Worm (Caenorhabditis elegans) whole organism, L1 larva: Measurements from ENCODE around the gene ascc-1.
A peak's percentile ranks its signal among the peaks of the same experiment; 100 is the strongest.

Experiments
- C04F5.9 ChIP-seq: sonication (generic microtip); optimal IDR thresholded peaks from 2 replicates; lab custom pipeline; 2016; ENCODE audit warnings: missing genetic modification characterization, missing compliant biosample characterization
- aha-1 ChIP-seq: fragments of 150-350 bp; optimal IDR thresholded peaks from 2 replicates; lab custom pipeline; 2014; ENCODE audit warnings: missing biosample characterization, missing genetic modification characterization
- blmp-1 ChIP-seq: fragments of 150-350 bp; optimal IDR thresholded peaks from 2 replicates; lab custom pipeline; 2014; ENCODE audit warnings: missing biosample characterization, missing genetic modification characterization
- ceh-82 ChIP-seq, 3 experiments: fragments of 150-350 bp in 1 of 3; sonication (generic microtip) in 2 of 3; optimal IDR thresholded peaks; 2 replicates each; lab custom pipeline; 2014 to 2017; ENCODE audit warnings: missing biosample characterization in 3 of 3, missing genetic modification characterization in 3 of 3
- ceh-88 ChIP-seq: fragments of 200-800 bp; sonication (Bioruptor generic); IDR thresholded peaks from 2 replicates; pipeline ENCODE4 v1.3.6; 2022; ENCODE audit warnings: missing genetic modification characterization, missing compliant biosample characterization
- dpl-1 ChIP-seq, 3 experiments: fragments of 150-350 bp in 2 of 3; sonication (generic microtip) in 1 of 3; optimal IDR thresholded peaks; 2 replicates each; lab custom pipeline; 2014 to 2017; ENCODE audit warnings: missing biosample characterization in 3 of 3, missing genetic modification characterization in 3 of 3, missing genetic modification reagents in 3 of 3
- efl-1 ChIP-seq, 4 experiments: fragments of 150-350 bp; optimal IDR thresholded peaks in 3 of 4; peaks in 1 of 4; 1 replicate in 1 of 4; 2 replicates in 3 of 4; lab custom pipeline; 2014; ENCODE audit warnings: missing biosample characterization in 2 of 4, missing genetic modification characterization in 2 of 4, missing genetic modification reagents in 2 of 4
- elt-2 ChIP-seq: sonication (generic microtip); optimal IDR thresholded peaks from 2 replicates; lab custom pipeline; 2016; ENCODE audit warnings: missing genetic modification characterization, mild to moderate bottlenecking, inconsistent platforms, missing compliant biosample characterization, missing genetic modification reagents
- fkh-10 ChIP-seq: sonication (generic microtip); optimal IDR thresholded peaks from 2 replicates; lab custom pipeline; 2017; ENCODE audit warnings: missing biosample characterization, missing genetic modification reagents, missing genetic modification characterization
- fkh-4 ChIP-seq: sonication (generic microtip); optimal IDR thresholded peaks from 2 replicates; lab custom pipeline; 2016; ENCODE audit warnings: missing compliant biosample characterization, missing genetic modification characterization, borderline replicate concordance
- fkh-8 ChIP-seq: sonication (generic microtip); optimal IDR thresholded peaks from 2 replicates; lab custom pipeline; 2016; ENCODE audit warnings: mild to moderate bottlenecking, missing genetic modification characterization, missing compliant biosample characterization
- fos-1 ChIP-seq: fragments of 150-350 bp; optimal IDR thresholded peaks from 2 replicates; lab custom pipeline; 2014; ENCODE audit warnings: missing biosample characterization, missing genetic modification characterization
- grh-1 ChIP-seq: fragments of 200-800 bp; sonication (Bioruptor generic); IDR thresholded peaks from 2 replicates; pipeline ENCODE4 v1.3.6; 2022; ENCODE audit warnings: missing genetic modification reagents, missing genetic modification characterization, missing compliant biosample characterization
- hlh-17 ChIP-seq: fragments of 200-800 bp; sonication (Bioruptor generic); optimal IDR thresholded peaks from 2 replicates; lab custom pipeline; 2018; ENCODE audit warnings: missing genetic modification characterization, mild to moderate bottlenecking, missing compliant biosample characterization, moderate library complexity, borderline replicate concordance
- irx-1 ChIP-seq: sonication (generic microtip); optimal IDR thresholded peaks from 2 replicates; lab custom pipeline; 2016; ENCODE audit warnings: missing genetic modification characterization, missing compliant biosample characterization
- isw-1 ChIP-seq: fragments of 200-800 bp; sonication (Bioruptor generic); IDR thresholded peaks from 2 replicates; pipeline ENCODE4 v1.3.6; 2022; ENCODE audit warnings: missing genetic modification characterization, missing compliant biosample characterization
- jun-1 ChIP-seq: fragments of 150-350 bp; optimal IDR thresholded peaks from 2 replicates; lab custom pipeline; 2014; ENCODE audit warnings: missing biosample characterization, missing genetic modification reagents, missing genetic modification characterization
- lin-14 ChIP-seq: fragments of 200-800 bp; sonication (Bioruptor generic); optimal IDR thresholded peaks from 2 replicates; lab custom pipeline; 2018; ENCODE audit warnings: mild to moderate bottlenecking, missing genetic modification characterization, moderate library complexity, missing compliant biosample characterization
- lin-35 ChIP-seq, 2 experiments: fragments of 150-350 bp; optimal IDR thresholded peaks; 2 replicates each; lab custom pipeline; 2014; ENCODE audit warnings: missing biosample characterization in 2 of 2, missing genetic modification characterization in 2 of 2, missing genetic modification reagents in 2 of 2
- lsy-2 ChIP-seq, 2 experiments: fragments of 150-350 bp; optimal IDR thresholded peaks; 2 replicates each; lab custom pipeline; 2014; ENCODE audit warnings: missing biosample characterization in 2 of 2, missing genetic modification characterization in 2 of 2
- mdl-1 ChIP-seq, 2 experiments: fragments of 150-350 bp; optimal IDR thresholded peaks; 2 replicates each; lab custom pipeline; 2014 to 2017; ENCODE audit warnings: missing biosample characterization in 2 of 2, missing genetic modification characterization in 2 of 2, inconsistent platforms in 1 of 2
- mef-2 ChIP-seq: fragments of 150-350 bp; optimal IDR thresholded peaks from 2 replicates; lab custom pipeline; 2014; ENCODE audit warnings: missing biosample characterization, missing genetic modification characterization
- nhr-12 ChIP-seq: sonication (generic microtip); optimal IDR thresholded peaks from 2 replicates; lab custom pipeline; 2017; ENCODE audit warnings: missing biosample characterization, missing genetic modification characterization
- nhr-19 ChIP-seq: fragments of 200-800 bp; sonication (Bioruptor generic); conservative IDR thresholded peaks from 2 replicates; pipeline ENCODE4 v1.3.6; 2022; ENCODE audit warnings: missing genetic modification characterization, missing compliant biosample characterization
- nhr-20 ChIP-seq: sonication (generic microtip); optimal IDR thresholded peaks from 2 replicates; lab custom pipeline; 2016; ENCODE audit warnings: mild to moderate bottlenecking, missing genetic modification characterization, missing compliant biosample characterization
- nhr-47 ChIP-seq: sonication (generic microtip); optimal IDR thresholded peaks from 2 replicates; lab custom pipeline; 2016; ENCODE audit warnings: mild to moderate bottlenecking, missing genetic modification characterization, moderate library complexity, missing compliant biosample characterization
- nhr-71 ChIP-seq: sonication (generic microtip); optimal IDR thresholded peaks from 2 replicates; lab custom pipeline; 2016; ENCODE audit warnings: mild to moderate bottlenecking, missing genetic modification characterization, moderate library complexity, missing compliant biosample characterization
- nhr-76 ChIP-seq: sonication (generic microtip); optimal IDR thresholded peaks from 2 replicates; lab custom pipeline; 2017; ENCODE audit warnings: missing biosample characterization, missing genetic modification characterization
- nhr-85 ChIP-seq: sonication (generic microtip); peaks from one replicate; lab custom pipeline; 2016; ENCODE audit warnings: missing genetic modification characterization, inconsistent platforms, missing compliant biosample characterization
- nhr-90 ChIP-seq: sonication (generic microtip); optimal IDR thresholded peaks from 2 replicates; lab custom pipeline; 2016; ENCODE audit warnings: mild to moderate bottlenecking, missing genetic modification characterization, missing compliant biosample characterization; ENCODE audit not compliant: poor library complexity
- pqm-1 ChIP-seq: sonication (generic microtip); optimal IDR thresholded peaks from 3 replicates; lab custom pipeline; 2017; ENCODE audit warnings: missing biosample characterization, missing genetic modification characterization
- rnt-1 ChIP-seq: sonication (generic microtip); optimal IDR thresholded peaks from 2 replicates; lab custom pipeline; 2016; ENCODE audit warnings: mild to moderate bottlenecking, missing genetic modification characterization, moderate library complexity, missing compliant biosample characterization
- snu-23 ChIP-seq: sonication (generic microtip); optimal IDR thresholded peaks from 2 replicates; lab custom pipeline; 2016; ENCODE audit warnings: missing genetic modification characterization, missing compliant biosample characterization
- sptf-1 ChIP-seq: fragments of 150-350 bp; optimal IDR thresholded peaks from 2 replicates; lab custom pipeline; 2014; ENCODE audit warnings: missing biosample characterization, missing genetic modification characterization
- sup-37 ChIP-seq: fragments of 200-800 bp; sonication (Bioruptor generic); optimal IDR thresholded peaks from 2 replicates; lab custom pipeline; 2018; ENCODE audit warnings: mild to moderate bottlenecking, missing genetic modification characterization, missing compliant biosample characterization
- tbx-2 ChIP-seq: sonication (generic microtip); optimal IDR thresholded peaks from 2 replicates; lab custom pipeline; 2016; ENCODE audit warnings: missing genetic modification characterization, missing compliant biosample characterization
- vab-15 ChIP-seq: sonication (generic microtip); optimal IDR thresholded peaks from 2 replicates; lab custom pipeline; 2017; ENCODE audit warnings: missing genotype, mild to moderate bottlenecking, missing genetic modification characterization, missing compliant biosample characterization
- ztf-11 ChIP-seq, 2 experiments: sonication (generic microtip); optimal IDR thresholded peaks; 2 replicates each; lab custom pipeline; 2016 to 2017; ENCODE audit warnings: missing genetic modification characterization in 2 of 2, missing biosample characterization in 1 of 2, missing compliant biosample characterization in 1 of 2

The ascc-1 gene

ce11 chrII:51352-51751 is 6.1 kb upstream of the ascc-1 start, which contains the start of gene sptl-1:
TSS of gene sptl-1 (plus strand) at chrII:51652.
- TF ChIP-seq nhr-90: no peak
- TF ChIP-seq efl-1 (optimal IDR thresholded peaks at IDR 0.05; lab: Kevin White, UChicago): no peak
- TF ChIP-seq efl-1 (GFP tag; optimal IDR thresholded peaks at IDR 0.05 in 1 of 2; lab: Kevin White, UChicago): peak in 1 of 2 experiments; percentile 35
- TF ChIP-seq mdl-1 (tag; optimal IDR thresholded peaks at IDR 0.05; lab: Kevin White, UChicago): no peak

ce11 chrII:55204-55603 is 2.3 kb upstream of the ascc-1 start, which contains the start of gene tre-5:
TSS of gene tre-5 (minus strand) at chrII:55304.
- TF ChIP-seq efl-1 (optimal IDR thresholded peaks at IDR 0.05; lab: Kevin White, UChicago) (no peak), efl-1 (GFP tag; optimal IDR thresholded peaks at IDR 0.05 in 1 of 2; lab: Kevin White, UChicago) (peak in 1 of 2 experiments; percentile 76), sup-37 (GFP tag; lab: Kevin White, UChicago) (no peak), lin-35 (GFP tag; optimal IDR thresholded peaks at IDR 0.05; lab: Kevin White, UChicago) (peak in 1 of 2 experiments; percentile 16)

- TF ChIP-seq efl-1 (optimal IDR thresholded peaks at IDR 0.05; lab: Kevin White, UChicago) (no peak), efl-1 (GFP tag; optimal IDR thresholded peaks at IDR 0.05 in 1 of 2; lab: Kevin White, UChicago) (peak in 1 of 2 experiments; percentile 60), fkh-10 (GFP tag; lab: Kevin White, UChicago) (no peak), jun-1 (no peak)
These were observed 403 bp downstream of the ascc-1 start for ce11 chrII:57873-58272.

- TF ChIP-seq nhr-71 (tag; lab: Kevin White, UChicago) (peak; percentile 3), nhr-19 (GFP tag; lab: Robert Waterston, UW) (no peak), nhr-20 (peak; percentile 24), dpl-1 (GFP tag; optimal IDR thresholded peaks at IDR 0.05; lab: Kevin White, UChicago) (no peak), nhr-90 (no peak), lin-14 (GFP tag; lab: Kevin White, UChicago) (peak; percentile 50), ceh-88 (GFP tag; lab: Robert Waterston, UW) (no peak), snu-23 (GFP tag; lab: Kevin White, UChicago) (peak; percentile 54), blmp-1 (tag; lab: Kevin White, UChicago) (peak; percentile 59), mef-2 (tag; lab: Kevin White, UChicago) (no peak), lin-35 (GFP tag; optimal IDR thresholded peaks at IDR 0.05; lab: Kevin White, UChicago) (peak in 1 of 2 experiments; percentile 16), nhr-85 (tag; lab: Kevin White, UChicago) (peak; percentile 65)
These were observed 2.6 kb downstream of the ascc-1 start for ce11 chrII:60049-60448.

ce11 chrII:61013-61412 is 3.5 kb downstream of the ascc-1 start, which contains the start of gene C23H3.2:
TSS of gene C23H3.2 (plus strand) at chrII:61313.
- TF ChIP-seq irx-1 (tag; lab: Kevin White, UChicago) (no peak), nhr-76 (tag; lab: Kevin White, UChicago) (no peak)

ce11 chrII:65484-65883 is 8.0 kb downstream of the ascc-1 start:
- TF ChIP-seq isw-1 (GFP tag; lab: Robert Waterston, UW) (no peak), pqm-1 (tag; lab: Kevin White, UChicago) (peak; percentile 54), nhr-85 (tag; lab: Kevin White, UChicago) (no peak), elt-2 (tag; lab: Kevin White, UChicago) (peak; percentile 7)

- TF ChIP-seq lsy-2 (tag; optimal IDR thresholded peaks at IDR 0.05; lab: Kevin White, UChicago) (peak in 1 of 2 experiments; percentile 61), nhr-19 (GFP tag; lab: Robert Waterston, UW) (no peak), lin-35 (GFP tag; optimal IDR thresholded peaks at IDR 0.05; lab: Kevin White, UChicago) (peak in 1 of 2 experiments; percentile 62), grh-1 (GFP tag; lab: Robert Waterston, UW) (peak; percentile 33; the same call in 1 of the 2 replicates), aha-1 (tag; lab: Kevin White, UChicago) (no peak), nhr-71 (tag; lab: Kevin White, UChicago) (peak; percentile 64), ceh-82 (tag; optimal IDR thresholded peaks at IDR 0.05; lab: Kevin White, UChicago) (peak in 1 of 3 experiments; percentile 9), hlh-17 (no peak), lin-14 (GFP tag; lab: Kevin White, UChicago) (peak; percentile 80), rnt-1 (no peak), fkh-4 (tag; lab: Kevin White, UChicago) (no peak), fos-1 (tag; lab: Kevin White, UChicago) (peak; percentile 22), nhr-47 (tag; lab: Kevin White, UChicago) (peak; percentile 54), nhr-12 (tag; lab: Kevin White, UChicago) (no peak), tbx-2 (peak; percentile 0), sptf-1 (tag; lab: Kevin White, UChicago) (no peak), fkh-8 (tag; lab: Kevin White, UChicago) (no peak), ztf-11 (tag; optimal IDR thresholded peaks at IDR 0.05; lab: Kevin White, UChicago) (no peak), C04F5.9 (tag; lab: Kevin White, UChicago) (no peak), vab-15 (tag; lab: Kevin White, UChicago) (no peak)
These were observed 8.9 kb downstream of the ascc-1 start for ce11 chrII:66322-66721.
